Worm (Caenorhabditis elegans): ENCODE results near the gene C52G5.2.

The C52G5.2 gene

DNA sequence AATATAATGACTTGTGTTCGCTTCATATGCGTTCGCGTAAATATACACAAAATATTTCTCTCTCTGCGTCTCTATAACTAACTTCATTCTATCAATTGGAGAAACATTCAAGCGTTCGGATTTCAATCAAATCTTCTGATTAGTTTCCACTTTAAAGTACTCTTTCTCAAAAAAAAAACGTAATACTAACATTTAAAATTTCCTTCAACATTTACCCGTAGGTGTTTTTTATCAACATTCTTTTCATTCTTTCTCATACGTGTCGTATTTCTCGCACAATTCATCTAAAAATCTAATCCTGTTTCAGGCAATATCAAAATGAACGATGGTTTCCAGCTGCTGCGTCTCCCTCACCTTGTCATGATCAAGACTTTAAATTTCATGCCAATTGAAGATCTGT, 14.6 kb downstream of the C52G5.2 start, which contains the start of gene T14G8.2:
TSS of gene T14G8.2 (plus strand) at position 301 of the 400 bp plus-strand sequence.
- TF ChIP-seq ces-1 (GFP tag; optimal IDR thresholded peaks at IDR 0.05) (peak; percentile 10), flh-1 (GFP tag; optimal IDR thresholded peaks at IDR 0.05) (no peak)

- TF ChIP-seq blmp-1 (tag; optimal IDR thresholded peaks at IDR 0.05) (no peak), mep-1 (tag; optimal IDR thresholded peaks at IDR 0.05) (peak; percentile 26), lin-13 (tag; optimal IDR thresholded peaks at IDR 0.05) (peak; percentile 43), pha-4 (tag; optimal IDR thresholded peaks at IDR 0.05) (peak; percentile 42), nhr-28 (tag; optimal IDR thresholded peaks at IDR 0.05) (no peak), zip-8 (tag; optimal IDR thresholded peaks at IDR 0.05) (peak; percentile 4), tbx-8 (GFP tag; optimal IDR thresholded peaks at IDR 0.05) (no peak), unc-120 (tag; optimal IDR thresholded peaks at IDR 0.05; ENCODE audit: poor library complexity, severe bottlenecking) (no peak), flh-1 (GFP tag; optimal IDR thresholded peaks at IDR 0.05) (no peak)
Measured at ce11 chrX:12860711-12861287, 17.7 kb downstream of the C52G5.2 start, which contains the start of gene T14G8.3. Gene T14G8.3, plus strand, starts transcription at chrX:12861237.

ce11 chrX:12862509-12862908, 19.4 kb downstream of the C52G5.2 start, which contains the start of gene T14G8.6:
Gene T14G8.6, minus strand, starts transcription at chrX:12862846.
- TF ChIP-seq nhr-2 (tag; optimal IDR thresholded peaks at IDR 0.05) (no peak), tbx-8 (GFP tag; optimal IDR thresholded peaks at IDR 0.05) (no peak), unc-120 (tag; optimal IDR thresholded peaks at IDR 0.05; ENCODE audit: poor library complexity, severe bottlenecking) (no peak), nhr-237 (tag; optimal IDR thresholded peaks at IDR 0.05) (no peak), elt-3 (tag; optimal IDR thresholded peaks at IDR 0.05) (no peak), lin-13 (tag; optimal IDR thresholded peaks at IDR 0.05) (no peak), lsy-2 (tag; optimal IDR thresholded peaks at IDR 0.05) (no peak), ztf-11 (tag; optimal IDR thresholded peaks at IDR 0.05) (no peak), mls-2 (tag; optimal IDR thresholded peaks at IDR 0.05) (no peak), elt-1 (tag; optimal IDR thresholded peaks at IDR 0.05; ENCODE audit: borderline replicate concordance, insufficient read depth) (no peak), mab-5 (tag; optimal IDR thresholded peaks at IDR 0.05) (no peak), blmp-1 (tag; optimal IDR thresholded peaks at IDR 0.05) (no peak), ceh-83 (GFP tag; optimal IDR thresholded peaks at IDR 0.05) (no peak), mep-1 (tag; optimal IDR thresholded peaks at IDR 0.05) (no peak), ces-1 (GFP tag; optimal IDR thresholded peaks at IDR 0.05) (no peak), pha-4 (tag; optimal IDR thresholded peaks at IDR 0.05) (no peak), hlh-1 (tag; optimal IDR thresholded peaks at IDR 0.05) (no peak), sem-2 (GFP tag; optimal IDR thresholded peaks at IDR 0.05) (no peak), bed-3 (GFP tag; optimal IDR thresholded peaks at IDR 0.05) (no peak)

DNA sequence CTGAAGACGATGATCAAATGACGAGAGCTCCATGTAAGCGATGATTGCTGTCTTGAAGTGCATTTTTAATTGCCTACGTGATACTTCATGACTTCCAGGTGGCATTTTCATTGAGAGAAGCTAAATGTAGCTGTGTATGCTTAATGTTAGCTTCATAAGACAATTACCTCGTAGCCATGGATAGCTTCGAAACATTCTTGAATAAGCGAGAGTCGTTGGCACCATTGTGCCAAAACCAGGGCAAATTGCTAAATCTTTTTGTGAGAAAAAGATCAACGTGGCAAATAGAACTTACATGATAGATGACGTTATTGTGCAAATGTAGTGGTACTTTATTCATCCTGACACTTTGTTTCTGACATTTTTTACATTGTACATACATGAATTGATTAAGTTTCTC, 20.2 kb downstream of the C52G5.2 start:
- TF ChIP-seq cnd-1 (tag; optimal IDR thresholded peaks at IDR 0.05): no peak
- no peak for TF ChIP-seq zip-8 (tag; optimal IDR thresholded peaks at IDR 0.05)
- no peak for TF ChIP-seq flh-1 (GFP tag; optimal IDR thresholded peaks at IDR 0.05)
- no peak for TF ChIP-seq nhr-76 (tag; optimal IDR thresholded peaks at IDR 0.05)
- TF ChIP-seq elt-3 (tag; optimal IDR thresholded peaks at IDR 0.05): no peak
- TF ChIP-seq lin-13 (tag; optimal IDR thresholded peaks at IDR 0.05): no peak
- no peak for TF ChIP-seq ceh-39 (tag; optimal IDR thresholded peaks at IDR 0.05)
- no peak for TF ChIP-seq unc-39 (tag; optimal IDR thresholded peaks at IDR 0.05)
- TF ChIP-seq tbx-8 (GFP tag; optimal IDR thresholded peaks at IDR 0.05): no peak
- no peak for TF ChIP-seq ztf-11 (tag; optimal IDR thresholded peaks at IDR 0.05)
- no peak for TF ChIP-seq unc-120 (tag; optimal IDR thresholded peaks at IDR 0.05; ENCODE audit: poor library complexity, severe bottlenecking)
- no peak for TF ChIP-seq lin-32 (GFP tag; optimal IDR thresholded peaks at IDR 0.05)
- no peak for TF ChIP-seq lsy-2 (tag; optimal IDR thresholded peaks at IDR 0.05)

- TF ChIP-seq elt-3 (tag; optimal IDR thresholded peaks at IDR 0.05) (no peak), unc-120 (tag; optimal IDR thresholded peaks at IDR 0.05; ENCODE audit: poor library complexity, severe bottlenecking) (no peak), ham-2 (GFP tag; optimal IDR thresholded peaks at IDR 0.05) (no peak), unc-62 (GFP tag; optimal IDR thresholded peaks at IDR 0.05) (no peak), mab-5 (tag; optimal IDR thresholded peaks at IDR 0.05) (no peak), ces-1 (GFP tag; optimal IDR thresholded peaks at IDR 0.05) (no peak), nhr-28 (tag; optimal IDR thresholded peaks at IDR 0.05) (no peak), nhr-76 (tag; optimal IDR thresholded peaks at IDR 0.05) (no peak), tbx-8 (GFP tag; optimal IDR thresholded peaks at IDR 0.05) (no peak), sptf-1 (tag; optimal IDR thresholded peaks at IDR 0.05) (no peak), flh-1 (GFP tag; optimal IDR thresholded peaks at IDR 0.05) (no peak), nhr-2 (tag; optimal IDR thresholded peaks at IDR 0.05) (no peak), mep-1 (tag; optimal IDR thresholded peaks at IDR 0.05) (no peak), sem-2 (GFP tag; optimal IDR thresholded peaks at IDR 0.05) (no peak)
Measured at ce11 chrX:12863796-12864195, 20.7 kb downstream of the C52G5.2 start, which contains the start of gene T14G8.4. Gene T14G8.4, minus strand, starts transcription at chrX:12863896.

Measured in whole organism, mixed stage, embryonic.